Fruit fly (Drosophila melanogaster): ENCODE measurements around the gene Ctps.

DNA sequence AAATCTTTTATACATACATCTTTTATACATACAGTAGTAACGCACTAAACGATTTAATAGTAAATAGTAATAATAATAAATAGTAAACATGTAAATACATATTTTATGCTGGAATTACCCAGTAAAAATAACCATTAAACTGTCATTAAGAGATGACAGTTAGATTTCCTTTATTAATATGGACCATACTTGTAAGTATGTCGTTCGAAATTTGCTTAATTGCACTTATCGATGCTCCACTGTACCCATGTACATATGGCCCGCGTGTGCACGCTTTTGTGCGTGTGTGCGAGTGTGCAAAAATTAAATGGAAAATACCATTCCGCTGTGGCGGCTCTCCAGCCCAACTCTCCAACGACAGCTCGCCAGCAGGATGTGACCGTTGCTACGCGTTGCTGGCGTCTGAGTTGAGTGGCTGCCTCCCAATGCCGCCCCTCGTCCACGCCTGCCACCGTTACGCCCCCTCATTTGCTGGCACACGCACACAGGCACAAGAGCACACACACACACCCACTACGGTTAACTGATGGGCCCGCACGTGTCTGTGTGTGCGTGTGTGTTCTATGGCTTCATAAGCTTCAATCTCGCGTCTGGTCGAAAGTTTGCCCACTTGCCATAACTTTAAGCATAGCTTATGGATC is 5.1 kb downstream of the Ctps start:
- TF ChIP-seq usp (GFP tag; optimal IDR thresholded peaks at IDR 0.05) (no peak), psq (optimal IDR thresholded peaks at IDR 0.05) (no peak), pan (optimal IDR thresholded peaks at IDR 0.05) (no peak), CG8478 (optimal IDR thresholded peaks at IDR 0.05) (no peak), Dll (optimal IDR thresholded peaks at IDR 0.05) (peak; percentile 28)
